Fruit fly (Drosophila melanogaster): ENCODE results near the gene CG7655.

- TF ChIP-seq CG17806 (tag; optimal IDR thresholded peaks at IDR 0.05): no peak
- 0 out of 3 replicates have a peak, but pooled peaks have one; percentile 5 for TF ChIP-seq fd96Ca (GFP tag; IDR thresholded peaks at IDR 0.05)
- TF ChIP-seq CG9948 (tag; optimal IDR thresholded peaks at IDR 0.05): no peak
- no peak for TF ChIP-seq Pif1B (GFP tag; optimal IDR thresholded peaks at IDR 0.05)
- peak; percentile 75 for TF ChIP-seq EcR (GFP tag; optimal IDR thresholded peaks at IDR 0.05)
- TF ChIP-seq CG10348 (GFP tag; IDR thresholded peaks at IDR 0.05): no peak
- no peak for TF ChIP-seq rn (GFP tag; IDR thresholded peaks at IDR 0.05)
- TF ChIP-seq Ets98B (GFP tag; IDR thresholded peaks at IDR 0.05): no peak; the same call in 1 of the 2 replicates
Observed at dm6 chr3R:17701131-17701593, 18.7 kb downstream of the CG7655 start.
